Worm (Caenorhabditis elegans) whole organism, late embryonic: ENCODE results near the gene R04B3.2.

Source experiments
- F13H6.1 ChIP-seq: sonication (generic microtip); optimal IDR thresholded peaks from 2 replicates; lab custom pipeline; 2016; ENCODE audit warnings: missing genetic modification characterization, missing compliant biosample characterization
- K02D7.2 ChIP-seq: sonication (generic microtip); optimal IDR thresholded peaks from 2 replicates; lab custom pipeline; 2017; ENCODE audit warnings: mild to moderate bottlenecking, missing genetic modification characterization, missing compliant biosample characterization
- Y22D7AL.16 ChIP-seq: sonication (generic microtip); optimal IDR thresholded peaks from 2 replicates; lab custom pipeline; 2016; ENCODE audit warnings: missing genetic modification characterization, missing compliant biosample characterization
- ahr-1 ChIP-seq: sonication (generic microtip); optimal IDR thresholded peaks from 2 replicates; lab custom pipeline; 2016; ENCODE audit warnings: missing genetic modification characterization, missing compliant biosample characterization
- ceh-2 ChIP-seq: sonication (generic microtip); optimal IDR thresholded peaks from 2 replicates; lab custom pipeline; 2016; ENCODE audit warnings: missing genotype, missing genetic modification characterization, missing compliant biosample characterization
- ceh-22 ChIP-seq: sonication (generic microtip); optimal IDR thresholded peaks from 2 replicates; lab custom pipeline; 2017; ENCODE audit warnings: missing biosample characterization, missing genetic modification characterization
- ceh-30 ChIP-seq: fragments of 150-350 bp; optimal IDR thresholded peaks from 2 replicates; lab custom pipeline; 2014; ENCODE audit warnings: missing biosample characterization, missing genetic modification characterization
- ceh-31 ChIP-seq: sonication (generic microtip); optimal IDR thresholded peaks from 2 replicates; lab custom pipeline; 2016; ENCODE audit warnings: missing genetic modification characterization, missing compliant biosample characterization
- ceh-34 ChIP-seq: sonication (generic microtip); optimal IDR thresholded peaks from 2 replicates; lab custom pipeline; 2016; ENCODE audit warnings: mild to moderate bottlenecking, missing genetic modification characterization, missing compliant biosample characterization
- ceh-48 ChIP-seq: sonication (generic microtip); optimal IDR thresholded peaks from 2 replicates; lab custom pipeline; 2016; ENCODE audit warnings: missing genetic modification characterization, inconsistent platforms, missing compliant biosample characterization
- ceh-6 ChIP-seq: fragments of 200-800 bp; sonication (Bioruptor generic); optimal IDR thresholded peaks from 2 replicates; lab custom pipeline; 2018; ENCODE audit warnings: mild to moderate bottlenecking, missing genetic modification characterization, missing compliant biosample characterization
- ceh-9 ChIP-seq: sonication (generic microtip); optimal IDR thresholded peaks from 2 replicates; lab custom pipeline; 2016; ENCODE audit warnings: mild to moderate bottlenecking, missing genetic modification characterization, inconsistent platforms, missing compliant biosample characterization
- dve-1 ChIP-seq: sonication (generic microtip); optimal IDR thresholded peaks from 2 replicates; lab custom pipeline; 2017; ENCODE audit warnings: antibody characterized with exemption, mild to moderate bottlenecking, missing genetic modification characterization, missing compliant biosample characterization
- ets-4 ChIP-seq: sonication (generic microtip); optimal IDR thresholded peaks from 2 replicates; lab custom pipeline; 2016; ENCODE audit warnings: missing genetic modification characterization, missing compliant biosample characterization
- eyg-1 ChIP-seq: sonication (generic microtip); optimal IDR thresholded peaks from 2 replicates; lab custom pipeline; 2016; ENCODE audit warnings: missing genotype, missing genetic modification characterization, missing compliant biosample characterization
- fax-1 ChIP-seq: sonication (generic microtip); optimal IDR thresholded peaks from 2 replicates; lab custom pipeline; 2016; ENCODE audit warnings: missing genotype, missing genetic modification characterization, missing compliant biosample characterization
- fkh-6 ChIP-seq: sonication (generic microtip); optimal IDR thresholded peaks from 2 replicates; lab custom pipeline; 2016; ENCODE audit warnings: missing genetic modification characterization, missing compliant biosample characterization
- hlh-13 ChIP-seq: fragments of 200-800 bp; sonication (Bioruptor generic); optimal IDR thresholded peaks from 2 replicates; lab custom pipeline; 2018; ENCODE audit warnings: mild to moderate bottlenecking, missing genetic modification characterization, missing compliant biosample characterization
- hlh-15 ChIP-seq: sonication (generic microtip); optimal IDR thresholded peaks from 2 replicates; lab custom pipeline; 2016; ENCODE audit warnings: missing genetic modification characterization, missing compliant biosample characterization
- hlh-30 ChIP-seq: sonication (generic microtip); optimal IDR thresholded peaks from 2 replicates; lab custom pipeline; 2017; ENCODE audit warnings: antibody characterized with exemption, missing genetic modification characterization, missing compliant biosample characterization; ENCODE audit not compliant: insufficient read depth
- hlh-6 ChIP-seq: sonication (generic microtip); optimal IDR thresholded peaks from 2 replicates; lab custom pipeline; 2016; ENCODE audit warnings: missing genotype, missing genetic modification characterization, missing compliant biosample characterization
- hlh-8 ChIP-seq: sonication (generic microtip); optimal IDR thresholded peaks from 2 replicates; lab custom pipeline; 2016; ENCODE audit warnings: missing genotype, missing genetic modification characterization, missing compliant biosample characterization
- lim-6 ChIP-seq: sonication (generic microtip); optimal IDR thresholded peaks from 2 replicates; lab custom pipeline; 2016; ENCODE audit warnings: missing genetic modification characterization, missing compliant biosample characterization
- lin-11 ChIP-seq: fragments of 200-800 bp; sonication (Bioruptor generic); optimal IDR thresholded peaks from 2 replicates; lab custom pipeline; 2018; ENCODE audit warnings: mild to moderate bottlenecking, missing genetic modification characterization, missing compliant biosample characterization
- madf-2 ChIP-seq: sonication (generic microtip); optimal IDR thresholded peaks from 2 replicates; lab custom pipeline; 2017; ENCODE audit warnings: missing genetic modification characterization, missing compliant biosample characterization
- mec-3 ChIP-seq: sonication (generic microtip); optimal IDR thresholded peaks from 2 replicates; lab custom pipeline; 2016; ENCODE audit warnings: borderline replicate concordance, missing genetic modification characterization, missing compliant biosample characterization
- nfya-1 ChIP-seq: sonication (generic microtip); optimal IDR thresholded peaks from 2 replicates; lab custom pipeline; 2017; ENCODE audit warnings: missing genetic modification characterization, mild to moderate bottlenecking, missing compliant biosample characterization, antibody characterized with exemption, moderate library complexity
- nhr-11 ChIP-seq: fragments of 150-350 bp; optimal IDR thresholded peaks from 2 replicates; lab custom pipeline; 2014; ENCODE audit warnings: missing biosample characterization, missing genetic modification characterization
- npax-4 ChIP-seq: sonication (generic microtip); optimal IDR thresholded peaks from 2 replicates; lab custom pipeline; 2016; ENCODE audit warnings: missing genetic modification characterization, missing compliant biosample characterization
- pag-3 ChIP-seq: sonication (generic microtip); optimal IDR thresholded peaks from 2 replicates; lab custom pipeline; 2016; ENCODE audit warnings: missing compliant biosample characterization, missing genetic modification characterization, borderline replicate concordance
- pax-1 ChIP-seq: fragments of 150-350 bp; optimal IDR thresholded peaks from 2 replicates; lab custom pipeline; 2014; ENCODE audit warnings: missing biosample characterization, missing genetic modification characterization
- pha-2 ChIP-seq: sonication (generic microtip); optimal IDR thresholded peaks from 2 replicates; lab custom pipeline; 2017; ENCODE audit warnings: mild to moderate bottlenecking, missing genetic modification characterization, missing compliant biosample characterization
- pha-4 ChIP-seq: fragments of 150-350 bp; optimal IDR thresholded peaks from 2 replicates; lab custom pipeline; 2018; ENCODE audit warnings: missing biosample characterization, missing genetic modification reagents, missing genetic modification characterization
- pqm-1 ChIP-seq: sonication (generic microtip); optimal IDR thresholded peaks from 2 replicates; lab custom pipeline; 2016; ENCODE audit warnings: missing genetic modification characterization, missing compliant biosample characterization
- pros-1 ChIP-seq: fragments of 150-350 bp; optimal IDR thresholded peaks from 2 replicates; lab custom pipeline; 2014; ENCODE audit warnings: missing biosample characterization, missing genetic modification reagents, missing genetic modification characterization
- ref-2 ChIP-seq: sonication (generic microtip); optimal IDR thresholded peaks from 2 replicates; lab custom pipeline; 2016; ENCODE audit warnings: missing genetic modification characterization, missing compliant biosample characterization
- rnt-1 ChIP-seq: sonication (generic microtip); optimal IDR thresholded peaks from 2 replicates; lab custom pipeline; 2016; ENCODE audit warnings: missing genetic modification characterization, missing compliant biosample characterization
- sox-2 ChIP-seq: fragments of 200-800 bp; sonication (Bioruptor generic); IDR thresholded peaks from 2 replicates; pipeline ENCODE4 v1.3.6; 2022; ENCODE audit warnings: missing genetic modification reagents, missing genetic modification characterization, missing compliant biosample characterization
- sox-4 ChIP-seq: sonication (generic microtip); optimal IDR thresholded peaks from 2 replicates; lab custom pipeline; 2017; ENCODE audit warnings: mild to moderate bottlenecking, missing genetic modification characterization, inconsistent platforms, missing compliant biosample characterization
- syd-9 ChIP-seq: sonication (generic microtip); optimal IDR thresholded peaks from 2 replicates; lab custom pipeline; 2016; ENCODE audit warnings: mild to moderate bottlenecking, missing genetic modification characterization, moderate library complexity, missing compliant biosample characterization
- tbx-2 ChIP-seq: sonication (generic microtip); optimal IDR thresholded peaks from 2 replicates; lab custom pipeline; 2016; ENCODE audit warnings: missing genetic modification characterization, missing compliant biosample characterization
- unc-3 ChIP-seq, 2 experiments: fragments of 200-800 bp in 1 of 2; sonication (Bioruptor generic) in 1 of 2; sonication (generic microtip) in 1 of 2; conservative IDR thresholded peaks in 1 of 2; optimal IDR thresholded peaks in 1 of 2; 2 replicates each; pipeline versions ENCODE4 v1.3.6 to Lab custom; 2016 to 2022; ENCODE audit warnings: missing compliant biosample characterization in 2 of 2, missing genetic modification characterization in 2 of 2, missing genetic modification reagents in 1 of 2
- unc-42 ChIP-seq: sonication (generic microtip); optimal IDR thresholded peaks from 2 replicates; lab custom pipeline; 2016; ENCODE audit warnings: missing genotype, missing genetic modification characterization, missing compliant biosample characterization
- unc-86 ChIP-seq: sonication (generic microtip); optimal IDR thresholded peaks from 2 replicates; lab custom pipeline; 2016; ENCODE audit warnings: missing genetic modification characterization, missing compliant biosample characterization
- zip-5 ChIP-seq: sonication (generic microtip); optimal IDR thresholded peaks from 2 replicates; lab custom pipeline; 2016; ENCODE audit warnings: missing genetic modification characterization, missing compliant biosample characterization

R04B3.2 gene

DNA sequence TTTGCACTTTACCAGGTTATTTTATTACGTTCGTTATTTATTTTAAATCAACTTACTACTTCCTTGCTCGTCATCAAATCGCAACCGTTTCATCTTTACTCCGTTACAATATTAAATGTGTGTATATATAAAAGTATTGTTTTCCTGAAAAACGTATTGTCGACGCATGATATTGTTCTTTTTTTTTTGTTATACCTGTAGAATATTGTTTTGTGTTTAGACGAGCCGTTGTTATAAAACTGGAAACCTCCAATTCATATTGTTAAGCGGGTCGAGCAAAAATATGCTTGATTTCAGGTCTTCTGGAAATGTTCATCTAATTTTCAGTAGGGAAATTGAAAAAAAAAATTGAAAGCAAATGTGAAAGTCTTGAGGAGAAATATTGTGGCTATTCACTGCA, 34.7 kb downstream of the R04B3.2 start, which contains the start of gene gid-2:
Gene gid-2, minus strand, starts transcription at position 101 of the 400 bp plus-strand sequence.
- TF ChIP-seq nhr-11 (tag; lab: Kevin White, UChicago) = no peak
- TF ChIP-seq hlh-30 (tag; lab: Kevin White, UChicago) = no peak
- no peak for TF ChIP-seq npax-4 (tag; lab: Kevin White, UChicago)
- no peak for TF ChIP-seq K02D7.2 (tag; lab: Kevin White, UChicago)
- TF ChIP-seq ceh-31 = no peak
- no peak for TF ChIP-seq ceh-2 (tag; lab: Kevin White, UChicago)
- no peak for TF ChIP-seq hlh-15 (tag; lab: Kevin White, UChicago)
- TF ChIP-seq pax-1 (tag; lab: Kevin White, UChicago) = no peak
- no peak for TF ChIP-seq unc-86 (tag; lab: Kevin White, UChicago)
- no peak for TF ChIP-seq fax-1 (tag; lab: Kevin White, UChicago)
- TF ChIP-seq ceh-9 = no peak
- TF ChIP-seq sox-4 (tag; lab: Kevin White, UChicago) = no peak
- TF ChIP-seq rnt-1 = no peak
- no peak for TF ChIP-seq unc-3 (GFP tag; conservative IDR thresholded peaks at IDR 0.05; lab: Robert Waterston, UW)
- TF ChIP-seq unc-3 (tag; optimal IDR thresholded peaks at IDR 0.05; lab: Kevin White, UChicago) = no peak
- TF ChIP-seq sox-2 = no peak

DNA sequence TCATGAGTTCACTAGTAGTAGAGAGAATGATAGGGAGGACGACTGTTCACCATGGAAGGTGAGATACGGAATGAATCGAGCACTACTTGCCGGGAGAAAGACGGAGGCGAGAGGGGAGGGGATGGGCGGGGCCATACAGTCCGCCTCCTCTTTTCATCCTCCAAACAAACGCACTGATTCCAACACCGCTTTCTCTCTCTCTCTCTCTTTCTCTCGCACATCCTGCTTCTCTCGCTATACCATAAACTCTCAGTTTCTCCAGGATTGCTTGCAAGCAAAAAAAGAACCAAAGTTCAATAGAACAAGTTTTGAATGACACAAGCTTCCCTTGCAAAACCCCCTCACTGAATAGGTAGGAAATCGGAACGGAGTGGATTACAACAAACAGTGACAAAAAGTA, 38.2 kb downstream of the R04B3.2 start:
- TF ChIP-seq pag-3 = no peak
- no peak for TF ChIP-seq unc-42
- TF ChIP-seq ceh-48 = no peak
- no peak for TF ChIP-seq hlh-15 (tag; lab: Kevin White, UChicago)
- TF ChIP-seq ceh-22 (tag; lab: Kevin White, UChicago) = no peak
- TF ChIP-seq pha-4 (tag; lab: Kevin White, UChicago) = no peak
- no peak for TF ChIP-seq pha-2 (tag; lab: Kevin White, UChicago)
- no peak for TF ChIP-seq fkh-6 (tag; lab: Kevin White, UChicago)
- TF ChIP-seq ahr-1 (tag; lab: Kevin White, UChicago) = no peak
- no peak for TF ChIP-seq hlh-6 (tag; lab: Kevin White, UChicago)
- no peak for TF ChIP-seq ceh-6 (GFP tag; lab: Kevin White, UChicago)
- TF ChIP-seq ceh-2 (tag; lab: Kevin White, UChicago) = no peak
- TF ChIP-seq K02D7.2 (tag; lab: Kevin White, UChicago) = no peak

DNA sequence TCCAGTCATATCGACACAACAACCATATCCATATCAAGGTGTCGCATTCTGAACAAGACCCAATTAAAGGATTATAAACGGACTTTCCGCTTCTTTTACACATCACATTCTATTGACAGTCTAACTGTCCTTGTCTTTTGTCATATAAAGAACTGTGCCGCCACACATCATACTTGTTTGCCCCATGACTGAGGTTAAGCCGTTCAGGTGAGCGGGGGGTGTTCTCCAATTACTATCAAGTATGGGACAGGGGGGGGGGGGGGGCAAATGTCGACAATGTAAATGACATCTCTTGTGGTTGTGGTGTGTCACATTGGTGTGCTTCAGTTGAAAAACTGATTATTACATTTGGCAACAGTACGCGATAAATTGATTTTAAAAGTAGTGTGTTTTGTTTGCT, 39.7 kb downstream of the R04B3.2 start:
- TF ChIP-seq K02D7.2 (tag; lab: Kevin White, UChicago) = no peak
- TF ChIP-seq hlh-6 (tag; lab: Kevin White, UChicago) = no peak
- no peak for TF ChIP-seq pros-1 (tag; lab: Kevin White, UChicago)
- no peak for TF ChIP-seq ceh-6 (GFP tag; lab: Kevin White, UChicago)
- TF ChIP-seq ceh-22 (tag; lab: Kevin White, UChicago) = no peak

DNA sequence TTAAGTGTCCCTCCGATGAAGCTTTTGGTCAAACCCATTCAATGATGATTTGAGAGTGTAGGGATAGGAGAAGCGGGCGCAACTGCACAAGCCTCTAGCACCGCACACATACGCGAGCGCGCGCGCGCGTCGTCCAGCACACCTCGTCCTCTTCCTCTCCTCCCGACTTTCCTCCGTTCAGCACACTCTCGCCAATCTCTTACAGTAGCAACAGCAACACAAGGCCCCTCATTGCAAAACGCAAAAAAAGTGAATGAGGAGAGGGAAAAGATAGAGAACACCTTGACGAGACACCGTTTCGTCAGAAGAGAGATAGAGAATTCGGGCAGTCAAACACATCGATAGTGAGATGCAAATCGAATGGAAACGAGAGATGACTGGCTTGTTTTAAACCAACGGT, 41.1 kb downstream of the R04B3.2 start:
- no peak for TF ChIP-seq lin-11 (tag; lab: Kevin White, UChicago)
- TF ChIP-seq pqm-1 = no peak
- peak; percentile 51 for TF ChIP-seq hlh-8
- TF ChIP-seq pros-1 (tag; lab: Kevin White, UChicago) = peak; percentile 43
- TF ChIP-seq rnt-1 = peak; percentile 69
- TF ChIP-seq ceh-30 (tag; lab: Kevin White, UChicago) = no peak
- TF ChIP-seq Y22D7AL.16 (tag; lab: Kevin White, UChicago) = no peak
- no peak for TF ChIP-seq zip-5 (tag; lab: Kevin White, UChicago)
- TF ChIP-seq tbx-2 (tag; lab: Kevin White, UChicago) = peak; percentile 73
- peak; percentile 64 for TF ChIP-seq ceh-2 (tag; lab: Kevin White, UChicago)
- no peak for TF ChIP-seq hlh-6 (tag; lab: Kevin White, UChicago)
- no peak for TF ChIP-seq pha-4 (tag; lab: Kevin White, UChicago)
- peak; percentile 4 for TF ChIP-seq ets-4 (tag; lab: Kevin White, UChicago)
- TF ChIP-seq lim-6 = no peak
- no peak for TF ChIP-seq dve-1 (tag; lab: Kevin White, UChicago)
- peak; percentile 72 for TF ChIP-seq ceh-31
- no peak for TF ChIP-seq hlh-13
- TF ChIP-seq ceh-48 = no peak
- no peak for TF ChIP-seq unc-3 (GFP tag; conservative IDR thresholded peaks at IDR 0.05; lab: Robert Waterston, UW)
- TF ChIP-seq unc-3 (tag; optimal IDR thresholded peaks at IDR 0.05; lab: Kevin White, UChicago) = no peak
- peak; percentile 36 for TF ChIP-seq F13H6.1 (tag; lab: Kevin White, UChicago)
- peak; percentile 81 for TF ChIP-seq ceh-34 (tag; lab: Kevin White, UChicago)
- no peak for TF ChIP-seq ceh-6 (GFP tag; lab: Kevin White, UChicago)
- peak; percentile 39 for TF ChIP-seq ref-2 (tag; lab: Kevin White, UChicago)
- peak; percentile 75 for TF ChIP-seq nfya-1
- peak; percentile 20 for TF ChIP-seq eyg-1 (tag; lab: Kevin White, UChicago)
- TF ChIP-seq syd-9 (tag; lab: Kevin White, UChicago) = peak; percentile 41
- TF ChIP-seq mec-3 = no peak
- TF ChIP-seq madf-2 (tag; lab: Kevin White, UChicago) = peak; percentile 12
